Worm (Caenorhabditis elegans): ENCODE results near the gene dab-1.

DNA sequence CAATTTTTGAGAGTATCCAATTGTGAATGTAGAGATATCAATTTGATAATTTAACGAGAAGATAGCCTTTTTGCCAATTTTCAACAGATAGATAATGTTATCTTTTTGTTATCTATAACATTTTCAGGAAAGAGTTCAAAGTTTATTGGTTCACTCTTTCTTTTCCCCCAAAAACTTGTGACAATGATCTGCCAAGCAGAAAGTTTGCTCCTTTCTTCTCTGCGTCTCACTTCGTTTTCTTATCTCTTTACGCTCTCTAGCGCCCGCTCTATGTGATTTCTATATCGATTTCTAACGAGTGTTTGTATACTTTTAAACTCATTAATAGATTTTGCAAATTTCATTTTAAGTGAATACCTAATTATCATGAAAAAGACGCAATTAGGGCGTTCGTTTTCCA, 4.3 kb downstream of the dab-1 start:
- TF ChIP-seq lir-1 (GFP tag; conservative IDR thresholded peaks at IDR 0.05) (no peak), nfya-1 (tag; optimal IDR thresholded peaks at IDR 0.05; ENCODE audit: borderline replicate concordance, insufficient read depth) (no peak), mes-4 (tag; optimal IDR thresholded peaks at IDR 0.05) (no peak), pha-4 (tag; optimal IDR thresholded peaks at IDR 0.05) (no peak), ceh-100 (GFP tag; IDR thresholded peaks at IDR 0.05) (no peak), snpc-4 (GFP tag; optimal IDR thresholded peaks at IDR 0.05) (no peak), snpc-4 (tag; optimal IDR thresholded peaks at IDR 0.05) (no peak), ama-1 (optimal IDR thresholded peaks at IDR 0.05) (no peak), ama-1 (GFP tag; optimal IDR thresholded peaks at IDR 0.05) (no peak), aptf-3 (GFP tag; IDR thresholded peaks at IDR 0.05) (no peak), ceh-58 (GFP tag; IDR thresholded peaks at IDR 0.05) (no peak)

Measured in whole organism, young adult.